Worm (Caenorhabditis elegans) whole organism, L4 larva: ENCODE measurements around the gene H06I04.3.

ENCODE experiments used
- D1046.2 ChIP-seq: fragments of 200-800 bp; sonication (Bioruptor generic); IDR thresholded peaks from 2 replicates; pipeline ENCODE4 v1.3.6; 2022; ENCODE audit warnings: missing genetic modification characterization, missing compliant biosample characterization
- F37D6.2 ChIP-seq: sonication (generic microtip); optimal IDR thresholded peaks from 2 replicates; lab custom pipeline; 2016; ENCODE audit warnings: mild to moderate bottlenecking, missing genetic modification characterization, missing compliant biosample characterization
- T20F7.1 ChIP-seq: fragments of 200-800 bp; sonication (Bioruptor generic); optimal IDR thresholded peaks from 2 replicates; lab custom pipeline; 2018; ENCODE audit warnings: mild to moderate bottlenecking, missing genetic modification characterization, missing compliant biosample characterization
- Y105C5A.15 ChIP-seq: fragments of 200-800 bp; sonication (Bioruptor generic); IDR thresholded peaks from 2 replicates; pipeline ENCODE4 v1.3.6; 2022; ENCODE audit warnings: missing genetic modification characterization, missing compliant biosample characterization
- aha-1 ChIP-seq: fragments of 150-350 bp; peaks from one replicate; lab custom pipeline; 2014; ENCODE audit warnings: missing biosample characterization, missing genetic modification characterization
- aly-2 ChIP-seq: sonication (generic microtip); optimal IDR thresholded peaks from 2 replicates; lab custom pipeline; 2018; ENCODE audit warnings: missing biosample characterization, missing genetic modification characterization
- ceh-20 ChIP-seq: fragments of 200-800 bp; sonication (Bioruptor generic); IDR thresholded peaks from 2 replicates; pipeline ENCODE4 v1.3.6; 2022; ENCODE audit warnings: missing genetic modification reagents, missing genetic modification characterization, missing compliant biosample characterization
- ceh-28 ChIP-seq: fragments of 150-350 bp; optimal IDR thresholded peaks from 2 replicates; lab custom pipeline; 2014; ENCODE audit warnings: missing biosample characterization, missing genetic modification reagents, missing genetic modification characterization
- ceh-32 ChIP-seq: sonication (generic microtip); optimal IDR thresholded peaks from 2 replicates; lab custom pipeline; 2016; ENCODE audit warnings: mild to moderate bottlenecking, missing genetic modification characterization, missing compliant biosample characterization; ENCODE audit not compliant: poor library complexity
- ces-1 ChIP-seq: fragments of 150-350 bp; sonication (generic microtip); optimal IDR thresholded peaks from 4 replicates; lab custom pipeline; 2014; ENCODE audit warnings: missing biosample characterization, missing genetic modification reagents, missing genetic modification characterization
- daf-12 ChIP-seq: fragments of 150-350 bp; optimal IDR thresholded peaks from 2 replicates; lab custom pipeline; 2014; ENCODE audit warnings: missing biosample characterization, missing genetic modification reagents, missing genetic modification characterization
- daf-16 ChIP-seq, 3 experiments: sonication (generic microtip); optimal IDR thresholded peaks; 2 replicates each; lab custom pipeline; 2016 to 2017; ENCODE audit warnings: missing genetic modification characterization in 3 of 3, missing genetic modification reagents in 3 of 3, mild to moderate bottlenecking in 2 of 3, missing compliant biosample characterization in 2 of 3, missing biosample characterization in 1 of 3, moderate library complexity in 1 of 3
- dpl-1 ChIP-seq: fragments of 150-350 bp; optimal IDR thresholded peaks from 2 replicates; lab custom pipeline; 2014; ENCODE audit warnings: missing biosample characterization, missing genetic modification reagents, missing genetic modification characterization
- egl-43 ChIP-seq: fragments of 200-800 bp; sonication (Bioruptor generic); IDR thresholded peaks from 2 replicates; pipeline ENCODE4 v1.3.6; 2022; ENCODE audit warnings: missing genetic modification reagents, missing genetic modification characterization, missing compliant biosample characterization
- gei-8 ChIP-seq: fragments of 200-800 bp; sonication (Bioruptor generic); optimal IDR thresholded peaks from 2 replicates; lab custom pipeline; 2018; ENCODE audit warnings: mild to moderate bottlenecking, missing genetic modification characterization, missing compliant biosample characterization
- hlh-11 ChIP-seq: fragments of 200-800 bp; sonication (Bioruptor generic); optimal IDR thresholded peaks from 2 replicates; lab custom pipeline; 2018; ENCODE audit warnings: mild to moderate bottlenecking, missing genetic modification characterization, missing compliant biosample characterization
- hmg-1.1 ChIP-seq: fragments of 200-800 bp; sonication (Bioruptor generic); IDR thresholded peaks from 2 replicates; pipeline ENCODE4 v1.3.6; 2022; ENCODE audit warnings: missing genetic modification reagents, missing genetic modification characterization, missing compliant biosample characterization
- jun-1 ChIP-seq: fragments of 150-350 bp; optimal IDR thresholded peaks from 2 replicates; lab custom pipeline; 2014; ENCODE audit warnings: missing biosample characterization, missing genetic modification reagents, missing genetic modification characterization
- lin-13 ChIP-seq: fragments of 150-350 bp; optimal IDR thresholded peaks from 2 replicates; lab custom pipeline; 2014; ENCODE audit warnings: missing biosample characterization, missing genetic modification reagents, missing genetic modification characterization
- lin-38 ChIP-seq: fragments of 200-800 bp; sonication (Bioruptor generic); IDR thresholded peaks from 2 replicates; pipeline ENCODE4 v1.3.6; 2022; ENCODE audit warnings: missing genetic modification reagents, missing genetic modification characterization, missing compliant biosample characterization
- lsy-2 ChIP-seq, 2 experiments: fragments of 150-350 bp in 1 of 2; sonication (generic microtip) in 1 of 2; optimal IDR thresholded peaks; 2 replicates each; lab custom pipeline; 2014 to 2017; ENCODE audit warnings: missing biosample characterization in 2 of 2, missing genetic modification characterization in 2 of 2
- mdl-1 ChIP-seq, 2 experiments: fragments of 150-350 bp in 1 of 2; sonication (generic microtip) in 1 of 2; optimal IDR thresholded peaks; 2 replicates each; lab custom pipeline; 2014 to 2017; ENCODE audit warnings: missing biosample characterization in 2 of 2, missing genetic modification characterization in 2 of 2
- mep-1 ChIP-seq: fragments of 150-350 bp; sonication (generic microtip); optimal IDR thresholded peaks from 3 replicates; lab custom pipeline; 2014; ENCODE audit warnings: missing biosample characterization, missing genetic modification characterization
- mes-2 ChIP-seq: sonication (generic microtip); optimal IDR thresholded peaks from 2 replicates; lab custom pipeline; 2016; ENCODE audit warnings: missing genotype, mild to moderate bottlenecking, missing genetic modification characterization, missing compliant biosample characterization; ENCODE audit not compliant: poor library complexity, severe bottlenecking
- nhr-10 ChIP-seq: fragments of 150-350 bp; optimal IDR thresholded peaks from 2 replicates; lab custom pipeline; 2014; ENCODE audit warnings: missing biosample characterization, missing genetic modification characterization
- nhr-102 ChIP-seq: sonication (generic microtip); optimal IDR thresholded peaks from 2 replicates; lab custom pipeline; 2016; ENCODE audit warnings: mild to moderate bottlenecking, missing genetic modification characterization, moderate library complexity, missing compliant biosample characterization
- nhr-25 ChIP-seq: sonication (generic microtip); optimal IDR thresholded peaks from 2 replicates; lab custom pipeline; 2017; ENCODE audit warnings: missing genetic modification characterization, mild to moderate bottlenecking, missing compliant biosample characterization, antibody characterized with exemption, moderate library complexity, borderline replicate concordance; ENCODE audit not compliant: insufficient read depth
- nhr-28 ChIP-seq: fragments of 150-350 bp; optimal IDR thresholded peaks from 2 replicates; lab custom pipeline; 2014; ENCODE audit warnings: missing biosample characterization, missing genetic modification characterization
- nhr-48 ChIP-seq: sonication (generic microtip); optimal IDR thresholded peaks from 2 replicates; lab custom pipeline; 2016; ENCODE audit warnings: mild to moderate bottlenecking, missing genetic modification characterization, missing compliant biosample characterization
- nhr-6 ChIP-seq: fragments of 150-350 bp; optimal IDR thresholded peaks from 2 replicates; lab custom pipeline; 2014; ENCODE audit warnings: missing biosample characterization, missing genetic modification characterization
- pha-4 ChIP-seq, 2 experiments: fragments of 150-350 bp in 1 of 2; fragments of 200-800 bp in 1 of 2; sonication (Bioruptor generic) in 1 of 2; IDR thresholded peaks in 1 of 2; optimal IDR thresholded peaks in 1 of 2; 2 replicates each; pipeline versions ENCODE4 v1.3.6 to Lab custom; 2014 to 2022; ENCODE audit warnings: missing genetic modification characterization in 2 of 2, missing genetic modification reagents in 2 of 2, missing biosample characterization in 1 of 2, missing compliant biosample characterization in 1 of 2
- rbr-2 ChIP-seq: sonication (generic microtip); optimal IDR thresholded peaks from 2 replicates; lab custom pipeline; 2016; ENCODE audit warnings: missing genotype, missing genetic modification characterization, missing compliant biosample characterization
- saeg-2 ChIP-seq: fragments of 200-800 bp; sonication (Bioruptor generic); IDR thresholded peaks from 2 replicates; pipeline ENCODE4 v1.3.6; 2022; ENCODE audit warnings: missing genetic modification reagents, missing genetic modification characterization, missing compliant biosample characterization
- set-16 ChIP-seq: fragments of 200-800 bp; sonication (Bioruptor generic); IDR thresholded peaks from 2 replicates; pipeline ENCODE4 v1.3.6; 2022; ENCODE audit warnings: missing genetic modification reagents, missing genetic modification characterization, missing compliant biosample characterization
- skn-1 ChIP-seq: fragments of 150-350 bp; optimal IDR thresholded peaks from 2 replicates; lab custom pipeline; 2014; ENCODE audit warnings: missing biosample characterization, missing genetic modification characterization
- tra-1 ChIP-seq: fragments of 200-800 bp; sonication (Bioruptor generic); IDR thresholded peaks from 2 replicates; pipeline ENCODE4 v1.3.6; 2022; ENCODE audit warnings: missing genetic modification reagents, missing genetic modification characterization, missing compliant biosample characterization
- zfp-3 ChIP-seq: fragments of 200-800 bp; sonication (Bioruptor generic); conservative IDR thresholded peaks from 2 replicates; pipeline ENCODE4 v1.3.6; 2022; ENCODE audit warnings: missing genetic modification reagents, missing genetic modification characterization, missing compliant biosample characterization

The H06I04.3 gene

ce11 chrIII:3061289-3061688, 9.0 kb upstream of the H06I04.3 start:
- no peak for TF ChIP-seq aly-2 (tag; lab: Kevin White, UChicago)

- TF ChIP-seq aha-1 (tag; lab: Kevin White, UChicago) (peak; percentile 83), T20F7.1 (GFP tag; lab: Kevin White, UChicago) (no peak), set-16 (peak; percentile 21; the same call in 1 of the 2 replicates)
Measured at ce11 chrIII:3063084-3063483, 7.2 kb upstream of the H06I04.3 start.

DNA sequence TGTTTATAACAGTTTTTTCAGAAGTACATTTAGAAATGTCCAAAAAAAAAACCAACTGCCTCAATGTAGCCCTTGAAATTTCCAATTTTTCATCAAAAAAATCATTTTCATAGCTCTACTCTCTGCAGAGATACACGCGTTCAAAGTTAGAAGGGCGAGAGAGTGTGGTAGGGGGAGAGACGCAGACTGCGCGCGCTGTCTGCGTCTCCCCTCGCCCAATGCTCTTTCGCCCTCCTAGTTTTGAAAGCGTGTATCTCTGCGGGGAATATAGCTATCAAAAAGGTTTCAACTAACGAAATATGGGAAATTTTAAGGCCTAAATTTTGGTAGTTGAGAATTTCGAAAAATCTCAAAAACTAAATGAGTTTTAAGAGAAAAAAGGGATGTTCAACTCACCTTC, 6.8 kb upstream of the H06I04.3 start:
- no peak for TF ChIP-seq Y105C5A.15 (GFP tag; lab: Robert Waterston, UW)
- TF ChIP-seq ceh-28 (tag; lab: Kevin White, UChicago) = no peak
- no peak for TF ChIP-seq saeg-2 (GFP tag; lab: Robert Waterston, UW)
- no peak for TF ChIP-seq mdl-1 (tag; optimal IDR thresholded peaks at IDR 0.05; lab: Kevin White, UChicago)

ce11 chrIII:3063999-3064398, 6.3 kb upstream of the H06I04.3 start, which contains the start of gene H06I04.6:
H06I04.6 (minus strand) TSS chrIII:3064343.
- 0 out of 2 replicates have a peak, but pooled peaks have one; percentile 20 for TF ChIP-seq ceh-20
- peak; percentile 83 for TF ChIP-seq set-16
- no peak for TF ChIP-seq hlh-11 (tag; lab: Kevin White, UChicago)
- TF ChIP-seq egl-43 = 0 out of 2 replicates have a peak, but pooled peaks have one; percentile 24
- no peak for TF ChIP-seq nhr-28 (tag; lab: Kevin White, UChicago)
- TF ChIP-seq nhr-10 (tag; lab: Kevin White, UChicago) = no peak
- TF ChIP-seq ceh-28 (tag; lab: Kevin White, UChicago) = no peak
- TF ChIP-seq zfp-3 (GFP tag; lab: Robert Waterston, UW) = no peak
- TF ChIP-seq, all 104 proteins: peak for 3

ce11 chrIII:3064566-3064965, 5.8 kb upstream of the H06I04.3 start:
- TF ChIP-seq D1046.2 (GFP tag; lab: Robert Waterston, UW) (no peak), ceh-32 (no peak), zfp-3 (GFP tag; lab: Robert Waterston, UW) (no peak), ceh-28 (tag; lab: Kevin White, UChicago) (no peak), gei-8 (no peak), skn-1 (tag; lab: Kevin White, UChicago) (no peak)

- peak; percentile 79 for TF ChIP-seq hlh-11 (tag; lab: Kevin White, UChicago)
- peak; percentile 25 for TF ChIP-seq nhr-48
- peak in 1 of 2 experiments; percentile 75 for TF ChIP-seq lsy-2 (tag; optimal IDR thresholded peaks at IDR 0.05; lab: Kevin White, UChicago)
- peak; percentile 54 for TF ChIP-seq lin-38 (GFP tag; lab: Robert Waterston, UW)
- peak; percentile 31 for TF ChIP-seq rbr-2 (tag; lab: Kevin White, UChicago)
- peak; percentile 52 for TF ChIP-seq nhr-28 (tag; lab: Kevin White, UChicago)
- peak; percentile 22 for TF ChIP-seq aha-1 (tag; lab: Kevin White, UChicago)
- TF ChIP-seq mep-1 (tag; lab: Kevin White, UChicago) = peak; percentile 72
- TF ChIP-seq aly-2 (tag; lab: Kevin White, UChicago) = no peak
- no peak for TF ChIP-seq F37D6.2 (tag; lab: Kevin White, UChicago)
- no peak for TF ChIP-seq ceh-28 (tag; lab: Kevin White, UChicago)
- no peak for TF ChIP-seq ces-1
- TF ChIP-seq mdl-1 (tag; optimal IDR thresholded peaks at IDR 0.05; lab: Kevin White, UChicago) = peak in 1 of 2 experiments; percentile 22
- peak; percentile 39 for TF ChIP-seq nhr-25 (tag; lab: Kevin White, UChicago)
- TF ChIP-seq dpl-1 = peak; percentile 34
- peak in 1 of 2 experiments; percentile 19 for TF ChIP-seq daf-16 (GFP tag; optimal IDR thresholded peaks at IDR 0.05; lab: Kevin White, UChicago)
- TF ChIP-seq daf-16 (tag; optimal IDR thresholded peaks at IDR 0.05; lab: Kevin White, UChicago) = peak; percentile 52
- peak; percentile 48; the same call in 1 of the 2 replicates for TF ChIP-seq tra-1 (GFP tag; lab: Robert Waterston, UW)
- TF ChIP-seq mes-2 (tag; lab: Kevin White, UChicago) = peak; percentile 41
- TF ChIP-seq nhr-6 (tag; lab: Kevin White, UChicago) = peak; percentile 22
- no peak for TF ChIP-seq nhr-102 (tag; lab: Kevin White, UChicago)
- no peak for TF ChIP-seq daf-12 (tag; lab: Kevin White, UChicago)
- TF ChIP-seq hmg-1.1 (GFP tag; lab: Robert Waterston, UW) = peak; percentile 24; the same call in 1 of the 2 replicates
- TF ChIP-seq jun-1 (tag; lab: Kevin White, UChicago) = peak; percentile 13
- peak; percentile 35 for TF ChIP-seq lin-13 (GFP tag; lab: Kevin White, UChicago)
- TF ChIP-seq pha-4 (GFP tag; IDR thresholded peaks at IDR 0.05; lab: Robert Waterston, UW) = no peak; the same call in 1 of the 2 replicates
- no peak for TF ChIP-seq pha-4 (tag; optimal IDR thresholded peaks at IDR 0.05; lab: Kevin White, UChicago)
Measured at ce11 chrIII:3065876-3066509, 4.3 kb upstream of the H06I04.3 start.
